Fruit fly (Drosophila melanogaster): Measurements from ENCODE around the gene CG43815.
A peak's percentile ranks its signal among the peaks of the same experiment; 100 is the strongest.

The CG43815 gene

dm6 chr2L:3553902-3554301, 22.1 kb upstream of the CG43815 start (continued):
- TF ChIP-seq dsx (GFP tag; optimal IDR thresholded peaks at IDR 0.05; ENCODE audit: poor library complexity, severe bottlenecking): no peak
- no peak for TF ChIP-seq fd85E (GFP tag; optimal IDR thresholded peaks at IDR 0.05)
- no peak for TF ChIP-seq OdsH (GFP tag; optimal IDR thresholded peaks at IDR 0.05)
- peak; percentile 86 for TF ChIP-seq svp (GFP tag)
- no peak for TF ChIP-seq CG32006 (GFP tag; optimal IDR thresholded peaks at IDR 0.05)
- TF ChIP-seq CG10669 (GFP tag; optimal IDR thresholded peaks at IDR 0.05): no peak
- no peak for TF ChIP-seq salr (GFP tag; optimal IDR thresholded peaks at IDR 0.05)
- TF ChIP-seq Hr38 (GFP tag; optimal IDR thresholded peaks at IDR 0.05): no peak
- peak; percentile 21 for TF ChIP-seq CG8319 (GFP tag; optimal IDR thresholded peaks at IDR 0.05)
- TF ChIP-seq CG11762 (GFP tag; optimal IDR thresholded peaks at IDR 0.05; ENCODE audit: insufficient read depth): no peak
- no peak for TF ChIP-seq CG6808 (GFP tag; optimal IDR thresholded peaks at IDR 0.05)
- peak; percentile 50 for TF ChIP-seq Blimp-1 (GFP tag; optimal IDR thresholded peaks at IDR 0.05)
- peak; percentile 73 for TF ChIP-seq Met (GFP tag; optimal IDR thresholded peaks at IDR 0.05)
- no peak for TF ChIP-seq fkh (GFP tag; optimal IDR thresholded peaks at IDR 0.05)
- TF ChIP-seq Hr39 (GFP tag; optimal IDR thresholded peaks at IDR 0.05): peak; percentile 78
- TF ChIP-seq Gug (GFP tag; IDR thresholded peaks at IDR 0.05): no peak
- no peak for TF ChIP-seq CG6276 (GFP tag; optimal IDR thresholded peaks at IDR 0.05)
- TF ChIP-seq Sox15 (GFP tag; optimal IDR thresholded peaks at IDR 0.05): no peak
- peak; percentile 43 for TF ChIP-seq CG6792 (GFP tag; optimal IDR thresholded peaks at IDR 0.05)
- no peak for TF ChIP-seq CG10631 (GFP tag; optimal IDR thresholded peaks at IDR 0.05)
- TF ChIP-seq achi (GFP tag; optimal IDR thresholded peaks at IDR 0.05): peak; percentile 30
- no peak for TF ChIP-seq CG6163 (GFP tag; IDR thresholded peaks at IDR 0.05)
- peak; percentile 73 for TF ChIP-seq Sox102F (GFP tag; optimal IDR thresholded peaks at IDR 0.05)
- TF ChIP-seq Eip78C (GFP tag): peak; percentile 77
- TF ChIP-seq esn (GFP tag; optimal IDR thresholded peaks at IDR 0.05): peak; percentile 78
- peak; percentile 61 for TF ChIP-seq cyc (GFP tag; optimal IDR thresholded peaks at IDR 0.05)
- TF ChIP-seq ss (GFP tag; optimal IDR thresholded peaks at IDR 0.05): no peak
- TF ChIP-seq net (GFP tag; optimal IDR thresholded peaks at IDR 0.05): no peak
- no peak for TF ChIP-seq CG11294 (GFP tag; IDR thresholded peaks at IDR 0.05)
- TF ChIP-seq CG16779 (tag; optimal IDR thresholded peaks at IDR 0.05): no peak
- no peak for TF ChIP-seq CG3032 (tag; optimal IDR thresholded peaks at IDR 0.05)
- TF ChIP-seq CG15336 (GFP tag; IDR thresholded peaks at IDR 0.05): no peak
- peak; percentile 45 for TF ChIP-seq CG34406 (GFP tag; optimal IDR thresholded peaks at IDR 0.05)
- peak; percentile 34 for TF ChIP-seq CG11902 (GFP tag; optimal IDR thresholded peaks at IDR 0.05)
- TF ChIP-seq Ets21C (GFP tag; optimal IDR thresholded peaks at IDR 0.05): peak; percentile 57
- TF ChIP-seq topi (GFP tag; optimal IDR thresholded peaks at IDR 0.05): peak; percentile 72

- TF ChIP-seq Eip78C (GFP tag) (peak; percentile 45), CG34406 (GFP tag; optimal IDR thresholded peaks at IDR 0.05) (no peak), svp (GFP tag) (peak; percentile 53), CG15336 (GFP tag; IDR thresholded peaks at IDR 0.05) (no peak)
Measured at dm6 chr2L:3555408-3556058, 20.5 kb upstream of the CG43815 start.

DNA sequence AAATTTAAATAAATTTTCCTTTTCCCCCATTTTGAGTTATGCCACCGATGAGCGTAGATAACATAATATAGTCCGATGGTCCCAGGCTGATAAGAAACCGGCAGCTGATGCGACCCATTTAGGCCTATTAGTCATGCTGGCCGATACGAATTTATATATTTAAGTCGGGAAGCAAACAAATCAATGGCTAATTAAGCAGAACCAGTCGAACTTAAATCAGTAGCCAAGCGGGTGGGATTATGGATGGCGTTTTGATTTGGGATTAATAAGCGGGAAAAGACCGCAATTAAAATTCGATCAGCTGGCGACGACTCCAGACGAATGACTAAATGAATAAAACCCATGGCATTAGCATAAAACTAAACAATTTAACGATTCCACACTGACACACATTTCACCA, 19.1 kb upstream of the CG43815 start:
- TF ChIP-seq vri (GFP tag; optimal IDR thresholded peaks at IDR 0.05): no peak
- no peak for TF ChIP-seq Eip78C (GFP tag)
- no peak for TF ChIP-seq ss (GFP tag; optimal IDR thresholded peaks at IDR 0.05)
- TF ChIP-seq CG6854 (GFP tag; optimal IDR thresholded peaks at IDR 0.05): no peak
- no peak for TF ChIP-seq Sox14 (GFP tag; optimal IDR thresholded peaks at IDR 0.05)
- no peak for TF ChIP-seq Hr39 (GFP tag; optimal IDR thresholded peaks at IDR 0.05)
- no peak for TF ChIP-seq CG6163 (GFP tag; IDR thresholded peaks at IDR 0.05)
- TF ChIP-seq CG7368 (GFP tag; optimal IDR thresholded peaks at IDR 0.05): no peak

All from whole organism, prepupa.